Fruit fly (Drosophila melanogaster): ENCODE data around the gene CG31272.

Gene CG31272

DNA sequence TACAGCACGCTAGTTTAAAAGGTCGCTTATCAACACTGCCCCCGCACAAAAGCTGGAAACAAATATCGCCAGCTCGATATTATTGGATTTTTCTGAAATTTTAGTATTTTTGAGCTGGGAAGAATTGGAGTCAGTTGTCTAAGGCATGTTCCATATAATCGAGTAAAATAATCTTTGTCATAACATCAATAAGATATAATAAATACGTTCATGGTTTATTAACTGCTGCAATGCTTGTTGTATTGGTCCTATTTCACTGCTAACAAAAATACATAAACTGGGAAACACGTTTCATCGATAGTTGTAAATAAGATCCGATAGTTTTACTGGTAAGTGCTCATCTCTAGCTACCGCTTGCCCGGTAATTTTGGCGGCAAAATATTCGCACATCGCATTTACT, 29.0 kb upstream of the CG31272 start, which contains the start of the genes Art1 and Mcm5 (continued):
- TF ChIP-seq repo (GFP tag; optimal IDR thresholded peaks at IDR 0.05), result no peak
- peak; percentile 24; the same call in 1 of the 2 replicates for TF ChIP-seq CG9215 (GFP tag; IDR thresholded peaks at IDR 0.05)
- TF ChIP-seq Elba2 (GFP tag; optimal IDR thresholded peaks at IDR 0.05), result no peak
- peak; percentile 86 for TF ChIP-seq stwl (tag; optimal IDR thresholded peaks at IDR 0.05)
- TF ChIP-seq CG14441 (GFP tag; IDR thresholded peaks at IDR 0.05), result no peak
- TF ChIP-seq luna (GFP tag; optimal IDR thresholded peaks at IDR 0.05), result no peak
- peak; percentile 83 for TF ChIP-seq nerfin-2 (GFP tag; IDR thresholded peaks at IDR 0.05; ENCODE audit: partially characterized antibody)
- peak; percentile 71; the same call in 1 of the 3 replicates for TF ChIP-seq CG7963 (GFP tag; IDR thresholded peaks at IDR 0.05; ENCODE audit: partially characterized antibody)
- TF ChIP-seq CG9609 (GFP tag; optimal IDR thresholded peaks at IDR 0.05), result peak; percentile 58
- TF ChIP-seq sisA (GFP tag; IDR thresholded peaks at IDR 0.05), result no peak
- no peak for TF ChIP-seq CG17568 (GFP tag; optimal IDR thresholded peaks at IDR 0.05)
- no peak for TF ChIP-seq gem (tag; optimal IDR thresholded peaks at IDR 0.05)
- TF ChIP-seq CG11695 (GFP tag; IDR thresholded peaks at IDR 0.05), result no peak
- no peak for TF ChIP-seq CG12769 (tag; optimal IDR thresholded peaks at IDR 0.05)
- TF ChIP-seq CG1233 (GFP tag; optimal IDR thresholded peaks at IDR 0.05), result peak; percentile 18
- TF ChIP-seq E2f1 (GFP tag; IDR thresholded peaks at IDR 0.05), result peak; percentile 74
- peak; percentile 70 for TF ChIP-seq Hsf (GFP tag; optimal IDR thresholded peaks at IDR 0.05)
- TF ChIP-seq usp (GFP tag; optimal IDR thresholded peaks at IDR 0.05), result no peak
- TF ChIP-seq CG8765 (GFP tag; IDR thresholded peaks at IDR 0.05), result no peak
- TF ChIP-seq CG2889 (GFP tag; IDR thresholded peaks at IDR 0.05), result no peak
- TF ChIP-seq da (GFP tag; optimal IDR thresholded peaks at IDR 0.05), result no peak
- TF ChIP-seq ato (GFP tag; IDR thresholded peaks at IDR 0.05; ENCODE audit: partially characterized antibody), result 0 out of 2 replicates have a peak, but pooled peaks have one; percentile 29
- no peak for TF ChIP-seq Hey (tag; optimal IDR thresholded peaks at IDR 0.05)
- no peak for TF ChIP-seq run (tag; optimal IDR thresholded peaks at IDR 0.05)
- TF ChIP-seq tgo (GFP tag; IDR thresholded peaks at IDR 0.05), result no peak
- TF ChIP-seq zfh1 (GFP tag; IDR thresholded peaks at IDR 0.05), result no peak
- no peak for TF ChIP-seq HLH3B (GFP tag; IDR thresholded peaks at IDR 0.05)
- no peak for TF ChIP-seq MTF-1 (GFP tag; optimal IDR thresholded peaks at IDR 0.05; ENCODE audit: borderline replicate concordance)
- no peak for TF ChIP-seq CG10274 (GFP tag; optimal IDR thresholded peaks at IDR 0.05)
- TF ChIP-seq CG12219 (GFP tag; optimal IDR thresholded peaks at IDR 0.05), result no peak
- no peak; the same call in 1 of the 2 replicates for TF ChIP-seq CG4404 (GFP tag; IDR thresholded peaks at IDR 0.05)
- no peak for TF ChIP-seq CG6765 (GFP tag; optimal IDR thresholded peaks at IDR 0.05)
- TF ChIP-seq CG14710 (tag; optimal IDR thresholded peaks at IDR 0.05), result peak; percentile 83
- TF ChIP-seq esg (GFP tag; conservative IDR thresholded peaks at IDR 0.05), result no peak
- peak; percentile 19 for TF ChIP-seq bab2 (GFP tag; optimal IDR thresholded peaks at IDR 0.05)
- peak; percentile 85 for TF ChIP-seq sens (GFP tag)
- TF ChIP-seq lab (GFP tag; optimal IDR thresholded peaks at IDR 0.05), result no peak
- TF ChIP-seq CG14667 (GFP tag; IDR thresholded peaks at IDR 0.05), result no peak
- TF ChIP-seq CG12071 (GFP tag; optimal IDR thresholded peaks at IDR 0.05), result no peak
- no peak for TF ChIP-seq CG10431 (GFP tag; optimal IDR thresholded peaks at IDR 0.05)
- no peak for TF ChIP-seq Deaf1 (tag; optimal IDR thresholded peaks at IDR 0.05)
- peak; percentile 43 for TF ChIP-seq CG17802 (tag; optimal IDR thresholded peaks at IDR 0.05)
- no peak for TF ChIP-seq Atf-2 (GFP tag; optimal IDR thresholded peaks at IDR 0.05)
- peak; percentile 38 for TF ChIP-seq zen (tag; optimal IDR thresholded peaks at IDR 0.05)
- TF ChIP-seq tio (GFP tag; optimal IDR thresholded peaks at IDR 0.05), result no peak
- TF ChIP-seq CG6854 (GFP tag; optimal IDR thresholded peaks at IDR 0.05), result no peak
- TF ChIP-seq Hand (GFP tag; optimal IDR thresholded peaks at IDR 0.05), result no peak
- TF ChIP-seq Asciz (GFP tag; optimal IDR thresholded peaks at IDR 0.05), result no peak
- TF ChIP-seq NC2α (GFP tag; optimal IDR thresholded peaks at IDR 0.05), result no peak
- peak; percentile 77 for TF ChIP-seq Dp (GFP tag; optimal IDR thresholded peaks at IDR 0.05)
- peak; percentile 6 for TF ChIP-seq ems (GFP tag; optimal IDR thresholded peaks at IDR 0.05)
- peak; percentile 60 for TF ChIP-seq HLH54F (GFP tag; optimal IDR thresholded peaks at IDR 0.05)

Measured in whole organism, embryonic.